Fruit fly (Drosophila melanogaster) whole organism, embryonic: ENCODE data around the gene CG13311.

Experiments
- CG10267 ChIP-seq: fragments of 200-800 bp; sonication (Bioruptor generic); optimal IDR thresholded peaks from 2 replicates; lab custom pipeline; 2018; ENCODE audit warnings: missing biosample characterization, mild to moderate bottlenecking, missing genetic modification characterization, moderate library complexity
- CG10654 ChIP-seq: fragments of 200-800 bp; sonication (Bioruptor generic); optimal IDR thresholded peaks from 2 replicates; lab custom pipeline; 2016; ENCODE audit warnings: missing biosample characterization, missing genetic modification characterization
- CG14014 ChIP-seq: fragments of 200-800 bp; sonication (Bioruptor generic); IDR thresholded peaks from 2 replicates; pipeline ENCODE4 v1.3.6; 2022; ENCODE audit warnings: missing biosample characterization, missing genetic modification characterization
- CG14667 ChIP-seq: fragments of 200-800 bp; sonication (Bioruptor generic); IDR thresholded peaks from 2 replicates; pipeline ENCODE4 v1.3.6; 2022; ENCODE audit warnings: missing biosample characterization, missing genetic modification characterization
- CG15011 ChIP-seq: fragments of 200-800 bp; sonication (Bioruptor generic); optimal IDR thresholded peaks from 3 replicates; lab custom pipeline; 2018; ENCODE audit warnings: missing biosample characterization, mild to moderate bottlenecking, missing genetic modification characterization
- CG1602 ChIP-seq: fragments of 200-800 bp; sonication (Bioruptor generic); optimal IDR thresholded peaks from 3 replicates; lab custom pipeline; 2016; ENCODE audit warnings: missing biosample characterization, missing genetic modification characterization
- CG16813 ChIP-seq: fragments of 200-800 bp; sonication (Bioruptor generic); IDR thresholded peaks from 3 replicates; pipeline ENCODE4 v1.3.6; 2022; ENCODE audit warnings: missing biosample characterization, missing genetic modification characterization; ENCODE audit not compliant: partially characterized antibody
- CG17361 ChIP-seq: fragments of 200-800 bp; sonication (Bioruptor generic); IDR thresholded peaks from 3 replicates; pipeline ENCODE4 v1.3.6; 2022; ENCODE audit warnings: missing biosample characterization, missing genetic modification characterization
- CG2116 ChIP-seq: fragments of 200-800 bp; sonication (Bioruptor generic); optimal IDR thresholded peaks from 3 replicates; lab custom pipeline; 2018; ENCODE audit warnings: missing biosample characterization, mild to moderate bottlenecking, missing genetic modification characterization
- CG2712 ChIP-seq: fragments of 200-800 bp; optimal IDR thresholded peaks from 3 replicates; lab custom pipeline; 2019; ENCODE audit warnings: missing biosample characterization, mild to moderate bottlenecking, missing genetic modification characterization, moderate library complexity
- CG32772 ChIP-seq: fragments of 200-800 bp; sonication (Bioruptor generic); IDR thresholded peaks from 2 replicates; pipeline ENCODE4 v1.3.6; 2022; ENCODE audit warnings: missing biosample characterization, missing genetic modification characterization
- CG4328 ChIP-seq: fragments of 200-800 bp; sonication (Bioruptor generic); optimal IDR thresholded peaks from 3 replicates; lab custom pipeline; 2017; ENCODE audit warnings: missing biosample characterization, missing genetic modification reagents, missing genetic modification characterization
- CG4820 ChIP-seq: fragments of 200-800 bp; sonication (Bioruptor generic); optimal IDR thresholded peaks from 3 replicates; lab custom pipeline; 2016; ENCODE audit warnings: missing biosample characterization, missing genetic modification characterization
- CG5180 ChIP-seq: fragments of 200-800 bp; sonication (Bioruptor generic); optimal IDR thresholded peaks from 3 replicates; lab custom pipeline; 2017; ENCODE audit warnings: missing biosample characterization, missing genetic modification characterization, mild to moderate bottlenecking, moderate library complexity, missing genetic modification reagents
- CG6813 ChIP-seq: fragments of 200-800 bp; sonication (Bioruptor generic); optimal IDR thresholded peaks from 2 replicates; lab custom pipeline; 2017; ENCODE audit warnings: missing biosample characterization, missing genetic modification characterization, mild to moderate bottlenecking, moderate library complexity, missing genetic modification reagents
- CG7271 ChIP-seq: fragments of 200-800 bp; sonication (Bioruptor generic); optimal IDR thresholded peaks from 2 replicates; lab custom pipeline; 2018; ENCODE audit warnings: missing biosample characterization, mild to moderate bottlenecking, missing genetic modification characterization, moderate library complexity
- CG8359 ChIP-seq: fragments of 200-800 bp; sonication (Bioruptor generic); optimal IDR thresholded peaks from 2 replicates; lab custom pipeline; 2017; ENCODE audit warnings: missing biosample characterization, mild to moderate bottlenecking, missing genetic modification characterization, borderline replicate concordance
- CG9437 ChIP-seq: fragments of 200-800 bp; sonication (Bioruptor generic); optimal IDR thresholded peaks from 2 replicates; lab custom pipeline; 2018; ENCODE audit warnings: missing biosample characterization, mild to moderate bottlenecking, missing genetic modification characterization
- CG9609 ChIP-seq: fragments of 200-800 bp; sonication (Bioruptor generic); optimal IDR thresholded peaks from 3 replicates; lab custom pipeline; 2016; ENCODE audit warnings: missing biosample characterization, missing genetic modification characterization
- Dbx ChIP-seq: fragments of 200-800 bp; sonication (Bioruptor generic); IDR thresholded peaks from 3 replicates; pipeline ENCODE4 v1.3.6; 2022; ENCODE audit warnings: missing biosample characterization, missing genetic modification characterization
- Dip2 ChIP-seq: fragments of 200-800 bp; sonication (Bioruptor generic); IDR thresholded peaks from 2 replicates; pipeline ENCODE4 v1.3.6; 2022; ENCODE audit warnings: missing biosample characterization, missing genetic modification characterization
- Fer1 ChIP-seq: fragments of 200-800 bp; sonication (Bioruptor generic); optimal IDR thresholded peaks from 2 replicates; lab custom pipeline; 2017; ENCODE audit warnings: missing biosample characterization, mild to moderate bottlenecking, missing genetic modification characterization
- Gug ChIP-seq: fragments of 200-800 bp; sonication (Bioruptor generic); IDR thresholded peaks from 4 replicates; pipeline ENCODE4 v1.3.6; 2022; ENCODE audit warnings: missing biosample characterization, missing genetic modification characterization
- Lhr ChIP-seq: fragments of 200-800 bp; sonication (Bioruptor generic); optimal IDR thresholded peaks from 3 replicates; lab custom pipeline; 2017; ENCODE audit warnings: mild to moderate bottlenecking, missing biosample characterization, missing genetic modification reagents, missing genetic modification characterization
- Lim3 ChIP-seq: fragments of 200-800 bp; sonication (Bioruptor generic); IDR thresholded peaks from 2 replicates; pipeline ENCODE4 v1.3.6; 2022; ENCODE audit warnings: missing biosample characterization, missing genetic modification characterization
- NC2β ChIP-seq: fragments of 200-800 bp; sonication (Bioruptor generic); optimal IDR thresholded peaks from 2 replicates; lab custom pipeline; 2016; ENCODE audit warnings: missing biosample characterization, missing genetic modification characterization
- Nf-YB ChIP-seq: fragments of 200-800 bp; sonication (Bioruptor generic); optimal IDR thresholded peaks from 3 replicates; lab custom pipeline; 2019; ENCODE audit warnings: missing biosample characterization, mild to moderate bottlenecking, missing genetic modification characterization, moderate library complexity
- Ptx1 ChIP-seq: fragments of 200-800 bp; sonication (Bioruptor generic); IDR thresholded peaks from 2 replicates; pipeline ENCODE4 v1.3.6; 2022; ENCODE audit warnings: missing biosample characterization, missing genetic modification characterization
- Ravus ChIP-seq: fragments of 200-800 bp; sonication (Bioruptor generic); IDR thresholded peaks from 2 replicates; pipeline ENCODE4 v1.3.6; 2022; ENCODE audit warnings: missing biosample characterization, missing genetic modification characterization
- Taf1 ChIP-seq: fragments of 200-800 bp; sonication (Bioruptor generic); IDR thresholded peaks from 2 replicates; pipeline ENCODE4 v1.3.6; 2022; ENCODE audit warnings: missing biosample characterization, missing genetic modification characterization
- Usf ChIP-seq: fragments of 200-800 bp; sonication (Bioruptor generic); optimal IDR thresholded peaks from 2 replicates; lab custom pipeline; 2017; ENCODE audit warnings: missing genotype, missing biosample characterization, missing genetic modification characterization
- abd-A ChIP-seq: fragments of 200-800 bp; sonication (Bioruptor generic); optimal IDR thresholded peaks from 3 replicates; lab custom pipeline; 2019; ENCODE audit warnings: missing biosample characterization, mild to moderate bottlenecking, missing genetic modification characterization, moderate library complexity
- aop ChIP-seq: fragments of 200-800 bp; sonication (Bioruptor generic); IDR thresholded peaks from 2 replicates; pipeline ENCODE4 v1.3.6; 2022; ENCODE audit warnings: missing biosample characterization, missing genetic modification characterization
- bab2 ChIP-seq: fragments of 200-800 bp; sonication (Bioruptor generic); optimal IDR thresholded peaks from 2 replicates; lab custom pipeline; 2016; ENCODE audit warnings: missing biosample characterization, missing genetic modification characterization
- bowl ChIP-seq: fragments of 200-800 bp; sonication (Bioruptor generic); IDR thresholded peaks from 2 replicates; pipeline ENCODE4 v1.3.6; 2022; ENCODE audit warnings: missing biosample characterization, missing genetic modification characterization
- br ChIP-seq: fragments of >200 bp; optimal IDR thresholded peaks from 2 replicates; lab custom pipeline; 2017
- cad ChIP-seq: fragments of >200 bp; optimal IDR thresholded peaks from 2 replicates; lab custom pipeline; 2017; ENCODE audit warnings: missing biosample characterization, missing genetic modification characterization
- cas ChIP-seq: fragments of 200-800 bp; sonication (Bioruptor generic); IDR thresholded peaks from 2 replicates; pipeline ENCODE4 v1.3.6; 2022; ENCODE audit warnings: missing biosample characterization, missing genetic modification characterization
- cato ChIP-seq: fragments of 200-800 bp; sonication (Bioruptor generic); optimal IDR thresholded peaks from 2 replicates; lab custom pipeline; 2016; ENCODE audit warnings: missing biosample characterization, missing genetic modification characterization, borderline replicate concordance
- chif ChIP-seq, 2 experiments: fragments of 200-800 bp; sonication (Bioruptor generic); optimal IDR thresholded peaks; 3 replicates each; lab custom pipeline; 2016; ENCODE audit warnings: missing biosample characterization in 2 of 2, missing genetic modification characterization in 2 of 2
- dm ChIP-seq: fragments of 200-800 bp; sonication (Bioruptor generic); optimal IDR thresholded peaks from 3 replicates; lab custom pipeline; 2016; ENCODE audit warnings: missing biosample characterization, missing genetic modification characterization
- jigr1 ChIP-seq: fragments of 200-800 bp; sonication (Bioruptor generic); IDR thresholded peaks from 3 replicates; pipeline ENCODE4 v1.3.6; 2022; ENCODE audit warnings: missing biosample characterization, missing genetic modification characterization
- kah ChIP-seq: fragments of 200-800 bp; sonication (Bioruptor generic); optimal IDR thresholded peaks from 2 replicates; lab custom pipeline; 2018; ENCODE audit warnings: missing biosample characterization, mild to moderate bottlenecking, missing genetic modification characterization
- lmd ChIP-seq: fragments of 200-800 bp; sonication (Bioruptor generic); IDR thresholded peaks from 2 replicates; pipeline ENCODE4 v1.3.6; 2022; ENCODE audit warnings: missing biosample characterization, missing genetic modification characterization
- mirr ChIP-seq: fragments of 200-800 bp; sonication (Bioruptor generic); optimal IDR thresholded peaks from 3 replicates; lab custom pipeline; 2018; ENCODE audit warnings: missing biosample characterization, mild to moderate bottlenecking, missing genetic modification characterization
- pfk ChIP-seq: fragments of 200-800 bp; sonication (Bioruptor generic); optimal IDR thresholded peaks from 2 replicates; lab custom pipeline; 2018; ENCODE audit warnings: missing biosample characterization, mild to moderate bottlenecking, missing genetic modification characterization, moderate library complexity
- rib ChIP-seq: fragments of 200-800 bp; sonication (Bioruptor generic); IDR thresholded peaks from 2 replicates; pipeline ENCODE4 v1.3.6; 2022; ENCODE audit warnings: missing biosample characterization, missing genetic modification characterization
- seq ChIP-seq: fragments of 200-800 bp; sonication (Bioruptor generic); IDR thresholded peaks from 2 replicates; pipeline ENCODE4 v1.3.6; 2022; ENCODE audit warnings: missing biosample characterization, missing genetic modification characterization
- trh ChIP-seq: fragments of 200-800 bp; sonication (Bioruptor generic); optimal IDR thresholded peaks from 2 replicates; lab custom pipeline; 2016; ENCODE audit warnings: missing biosample characterization, missing genetic modification characterization
- twi ChIP-seq: fragments of 200-800 bp; optimal IDR thresholded peaks from 2 replicates; lab custom pipeline; 2019; ENCODE audit warnings: missing biosample characterization, mild to moderate bottlenecking, missing genetic modification characterization, moderate library complexity
- usp ChIP-seq: fragments of >200 bp; optimal IDR thresholded peaks from 2 replicates; lab custom pipeline; 2017; ENCODE audit warnings: missing biosample characterization, missing genetic modification characterization

Gene CG13311

dm6 chr3L:8827133-8827867 is 25.3 kb upstream of the CG13311 start, which contains the start of gene dally (continued):
- TF ChIP-seq usp (GFP tag; lab: Kevin White, UChicago) (no peak), Fer1 (GFP tag; lab: Kevin White, UChicago) (peak; percentile 15), dm (GFP tag; lab: Kevin White, UChicago) (no peak), Nf-YB (GFP tag; lab: Kevin White, UChicago) (peak; percentile 1), CG16813 (no peak; the same call in 2 of the 3 replicates), cad (GFP tag; lab: Kevin White, UChicago) (no peak), NC2β (GFP tag; lab: Kevin White, UChicago) (no peak), CG1602 (GFP tag; lab: Kevin White, UChicago) (no peak), mirr (GFP tag; lab: Kevin White, UChicago) (peak; percentile 43), Ptx1 (GFP tag; lab: Robert Waterston, UW) (no peak), CG6813 (GFP tag; lab: Kevin White, UChicago) (peak; percentile 33), pfk (GFP tag; lab: Kevin White, UChicago) (peak; percentile 36), lmd (no peak), CG10267 (tag; lab: Kevin White, UChicago) (peak; percentile 7), seq (GFP tag; lab: Robert Waterston, UW) (peak; percentile 48; the same call in 1 of the 2 replicates), Lhr (no peak), CG8359 (GFP tag; lab: Kevin White, UChicago) (peak; percentile 48), CG7271 (tag; lab: Kevin White, UChicago) (no peak), twi (tag; lab: Kevin White, UChicago) (no peak), br (lab: Kevin White, UChicago) (no peak), abd-A (tag; lab: Kevin White, UChicago) (peak; percentile 56), CG10654 (GFP tag; lab: Kevin White, UChicago) (no peak), CG17361 (GFP tag; lab: Robert Waterston, UW) (no peak), chif (GFP tag; optimal IDR thresholded peaks at IDR 0.05; lab: Kevin White, UChicago) (no peak), Taf1 (GFP tag; lab: Robert Waterston, UW) (no peak), Ravus (GFP tag; lab: Robert Waterston, UW) (no peak), Gug (GFP tag; lab: Robert Waterston, UW) (peak; percentile 28; the same call in 1 of the 4 replicates), CG14667 (GFP tag; lab: Robert Waterston, UW) (no peak), Dbx (GFP tag; lab: Robert Waterston, UW) (0 out of 3 replicates have a peak, but pooled peaks have one; percentile 22), CG15011 (GFP tag; lab: Kevin White, UChicago) (no peak), CG4328 (peak; percentile 15), bowl (GFP tag; lab: Robert Waterston, UW) (peak; percentile 41; the same call in 1 of the 2 replicates), CG9437 (GFP tag; lab: Kevin White, UChicago) (no peak), CG32772 (GFP tag; lab: Robert Waterston, UW) (no peak), cas (no peak), bab2 (no peak), jigr1 (GFP tag; lab: Robert Waterston, UW) (no peak), kah (peak; percentile 20), CG2116 (GFP tag; lab: Kevin White, UChicago) (no peak), Lim3 (GFP tag; lab: Robert Waterston, UW) (no peak), trh (no peak), CG14014 (GFP tag; lab: Robert Waterston, UW) (peak; percentile 35; the same call in 1 of the 2 replicates), CG5180 (GFP tag; lab: Kevin White, UChicago) (peak; percentile 69), CG4820 (GFP tag; lab: Kevin White, UChicago) (no peak), rib (peak; percentile 78; the same call in 1 of the 2 replicates), CG9609 (GFP tag; lab: Kevin White, UChicago) (no peak), Usf (GFP tag; lab: Kevin White, UChicago) (no peak), Dip2 (GFP tag; lab: Robert Waterston, UW) (no peak), cato (GFP tag; lab: Kevin White, UChicago) (no peak), aop (GFP tag; lab: Robert Waterston, UW) (no peak), CG2712 (peak; percentile 37)
